Worm (Caenorhabditis elegans): ENCODE data around the gene R166.3.
A peak's percentile ranks its signal among the peaks of the same experiment; 100 is the strongest.

ce11 chrII:10578843-10579430 lies 39.8 kb upstream of the R166.3 start, which contains the start of gene rpb-6:
- TF ChIP-seq lin-13 (tag; optimal IDR thresholded peaks at IDR 0.05): peak; percentile 9
- no peak for TF ChIP-seq hlh-1 (tag; optimal IDR thresholded peaks at IDR 0.05)
